Worm (Caenorhabditis elegans) whole organism, L1 larva: ENCODE data around the gene Y57G11C.3.

Source experiments
- alr-1 ChIP-seq: fragments of 200-800 bp; sonication (Bioruptor generic); optimal IDR thresholded peaks from 2 replicates; lab custom pipeline; 2018; ENCODE audit warnings: borderline replicate concordance, mild to moderate bottlenecking, missing genetic modification characterization, missing compliant biosample characterization
- aly-2 ChIP-seq: fragments of 150-350 bp; optimal IDR thresholded peaks from 2 replicates; lab custom pipeline; 2014; ENCODE audit warnings: missing biosample characterization, missing genetic modification characterization
- egl-27 ChIP-seq, 2 experiments: fragments of 150-350 bp in 1 of 2; sonication (generic microtip); optimal IDR thresholded peaks; 3 replicates each; lab custom pipeline; 2017 to 2018; ENCODE audit warnings: missing biosample characterization in 2 of 2, missing genetic modification characterization in 2 of 2, missing genetic modification reagents in 2 of 2
- elt-2 ChIP-seq: sonication (generic microtip); optimal IDR thresholded peaks from 2 replicates; lab custom pipeline; 2016; ENCODE audit warnings: missing genetic modification characterization, mild to moderate bottlenecking, inconsistent platforms, missing compliant biosample characterization, missing genetic modification reagents
- fkh-10 ChIP-seq: sonication (generic microtip); optimal IDR thresholded peaks from 2 replicates; lab custom pipeline; 2017; ENCODE audit warnings: missing biosample characterization, missing genetic modification reagents, missing genetic modification characterization
- hlh-4 ChIP-seq: sonication (generic microtip); optimal IDR thresholded peaks from 2 replicates; lab custom pipeline; 2016; ENCODE audit warnings: mild to moderate bottlenecking, missing genetic modification characterization, missing compliant biosample characterization
- jun-1 ChIP-seq: fragments of 150-350 bp; optimal IDR thresholded peaks from 2 replicates; lab custom pipeline; 2014; ENCODE audit warnings: missing biosample characterization, missing genetic modification reagents, missing genetic modification characterization
- lsy-2 ChIP-seq, 2 experiments: fragments of 150-350 bp; optimal IDR thresholded peaks; 2 replicates each; lab custom pipeline; 2014; ENCODE audit warnings: missing biosample characterization in 2 of 2, missing genetic modification characterization in 2 of 2
- nhr-28 ChIP-seq: fragments of 150-350 bp; optimal IDR thresholded peaks from 2 replicates; lab custom pipeline; 2014; ENCODE audit warnings: missing biosample characterization, missing genetic modification characterization
- nhr-84 ChIP-seq: sonication (generic microtip); optimal IDR thresholded peaks from 2 replicates; lab custom pipeline; 2017; ENCODE audit warnings: missing biosample characterization, missing genetic modification characterization
- nhr-90 ChIP-seq: sonication (generic microtip); optimal IDR thresholded peaks from 2 replicates; lab custom pipeline; 2016; ENCODE audit warnings: mild to moderate bottlenecking, missing genetic modification characterization, missing compliant biosample characterization; ENCODE audit not compliant: poor library complexity
- skn-1 ChIP-seq: fragments of 150-350 bp; optimal IDR thresholded peaks from 2 replicates; lab custom pipeline; 2014; ENCODE audit warnings: missing biosample characterization, missing genetic modification characterization
- unc-130 ChIP-seq: fragments of 150-350 bp; optimal IDR thresholded peaks from 2 replicates; lab custom pipeline; 2017; ENCODE audit warnings: missing biosample characterization, missing genetic modification characterization, inconsistent platforms

- TF ChIP-seq nhr-90 (peak; percentile 23), nhr-28 (tag; lab: Kevin White, UChicago) (no peak), egl-27 (tag; optimal IDR thresholded peaks at IDR 0.05; lab: Kevin White, UChicago) (no peak), alr-1 (tag; lab: Kevin White, UChicago) (no peak), skn-1 (peak; percentile 37), aly-2 (no peak), lsy-2 (tag; optimal IDR thresholded peaks at IDR 0.05; lab: Kevin White, UChicago) (peak; percentile 33 to 46), elt-2 (tag; lab: Kevin White, UChicago) (no peak), hlh-4 (tag; lab: Kevin White, UChicago) (no peak), unc-130 (peak; percentile 8), fkh-10 (GFP tag; lab: Kevin White, UChicago) (peak; percentile 54), jun-1 (peak; percentile 38), nhr-84 (tag; lab: Kevin White, UChicago) (no peak)
These were observed 26.1 kb downstream of the Y57G11C.3 start for ce11 chrIV:14793900-14794624.
